Fruit fly (Drosophila melanogaster) whole organism, embryonic: ENCODE results near the gene Ugt305A1.

Experiments used
- B-H2 ChIP-seq: fragments of 200-800 bp; sonication (Bioruptor generic); optimal IDR thresholded peaks from 2 replicates; lab custom pipeline; 2018; ENCODE audit warnings: missing biosample characterization, mild to moderate bottlenecking, missing genetic modification characterization
- CG10321 ChIP-seq: fragments of 200-800 bp; sonication (Bioruptor generic); IDR thresholded peaks from 2 replicates; pipeline ENCODE4 v1.3.6; 2022; ENCODE audit warnings: missing biosample characterization, missing genetic modification characterization
- CG11695 ChIP-seq: fragments of 200-800 bp; sonication (Bioruptor generic); IDR thresholded peaks from 3 replicates; pipeline ENCODE4 v1.3.6; 2022; ENCODE audit warnings: missing biosample characterization, missing genetic modification characterization
- CG12659 ChIP-seq: fragments of 200-800 bp; sonication (Bioruptor generic); optimal IDR thresholded peaks from 3 replicates; lab custom pipeline; 2017; ENCODE audit warnings: mild to moderate bottlenecking, missing biosample characterization, missing genetic modification reagents, missing genetic modification characterization
- CG13624 ChIP-seq: fragments of 200-800 bp; sonication (Bioruptor generic); optimal IDR thresholded peaks from 2 replicates; lab custom pipeline; 2016; ENCODE audit warnings: missing biosample characterization, missing genetic modification characterization
- CG13775 ChIP-seq: fragments of 200-800 bp; sonication (Bioruptor generic); optimal IDR thresholded peaks from 3 replicates; lab custom pipeline; 2017; ENCODE audit warnings: missing biosample characterization, mild to moderate bottlenecking, missing genetic modification characterization
- CG14860 ChIP-seq: fragments of 200-800 bp; sonication (Bioruptor generic); IDR thresholded peaks from 3 replicates; pipeline ENCODE4 v1.3.6; 2022; ENCODE audit warnings: missing biosample characterization, missing genetic modification characterization; ENCODE audit not compliant: partially characterized antibody
- CG18262 ChIP-seq: fragments of 200-800 bp; optimal IDR thresholded peaks from 3 replicates; lab custom pipeline; 2019; ENCODE audit warnings: missing biosample characterization, mild to moderate bottlenecking, missing genetic modification characterization, moderate library complexity
- CG2120 ChIP-seq: fragments of 200-800 bp; sonication (Bioruptor generic); optimal IDR thresholded peaks from 3 replicates; lab custom pipeline; 2016; ENCODE audit warnings: missing biosample characterization, missing genetic modification characterization
- CG2129 ChIP-seq: fragments of 200-800 bp; sonication (Bioruptor generic); IDR thresholded peaks from 2 replicates; pipeline ENCODE4 v1.3.6; 2022; ENCODE audit warnings: missing biosample characterization, missing genetic modification characterization; ENCODE audit not compliant: partially characterized antibody
- CG2712 ChIP-seq: fragments of 200-800 bp; optimal IDR thresholded peaks from 3 replicates; lab custom pipeline; 2019; ENCODE audit warnings: missing biosample characterization, mild to moderate bottlenecking, missing genetic modification characterization, moderate library complexity
- CG6175 ChIP-seq: fragments of 200-800 bp; sonication (Bioruptor generic); IDR thresholded peaks from 3 replicates; pipeline ENCODE4 v1.3.6; 2022; ENCODE audit warnings: missing biosample characterization, missing genetic modification characterization
- CG6654 ChIP-seq: fragments of 200-800 bp; sonication (Bioruptor generic); optimal IDR thresholded peaks from 2 replicates; lab custom pipeline; 2017; ENCODE audit warnings: missing biosample characterization, mild to moderate bottlenecking, missing genetic modification characterization
- CG7786 ChIP-seq: fragments of 200-800 bp; sonication (Bioruptor generic); optimal IDR thresholded peaks from 2 replicates; lab custom pipeline; 2016; ENCODE audit warnings: missing biosample characterization, missing genetic modification characterization
- CG8388 ChIP-seq: fragments of 200-800 bp; sonication (Bioruptor generic); optimal IDR thresholded peaks from 2 replicates; lab custom pipeline; 2019; ENCODE audit warnings: missing biosample characterization, mild to moderate bottlenecking, missing genetic modification characterization, moderate library complexity
- CG8478 ChIP-seq: fragments of >200 bp; optimal IDR thresholded peaks from 2 replicates; lab custom pipeline; 2018
- CoRest ChIP-seq: fragments of 200-800 bp; sonication (Bioruptor generic); optimal IDR thresholded peaks from 3 replicates; lab custom pipeline; 2018; ENCODE audit warnings: missing biosample characterization, mild to moderate bottlenecking, missing genetic modification characterization, moderate library complexity
- Dip3 ChIP-seq: fragments of 200-800 bp; sonication (Bioruptor generic); optimal IDR thresholded peaks from 3 replicates; lab custom pipeline; 2016; ENCODE audit warnings: missing biosample characterization, missing genetic modification characterization
- Dp ChIP-seq: fragments of 200-800 bp; sonication (Bioruptor generic); optimal IDR thresholded peaks from 2 replicates; lab custom pipeline; 2018; ENCODE audit warnings: missing biosample characterization, mild to moderate bottlenecking, missing genetic modification characterization, moderate library complexity
- Eip74EF ChIP-seq, 2 experiments: fragments of 200-800 bp in 1 of 2; fragments of >200 bp in 1 of 2; sonication (Bioruptor generic) in 1 of 2; optimal IDR thresholded peaks; 2 replicates each; lab custom pipeline; 2017 to 2019; ENCODE audit warnings: missing biosample characterization in 2 of 2, missing genetic modification characterization in 2 of 2, mild to moderate bottlenecking in 1 of 2, moderate library complexity in 1 of 2
- Ets97D ChIP-seq: fragments of 200-800 bp; sonication (Bioruptor generic); optimal IDR thresholded peaks from 3 replicates; lab custom pipeline; 2016; ENCODE audit warnings: missing biosample characterization, missing genetic modification characterization
- HmgD ChIP-seq: fragments of 200-800 bp; sonication (Bioruptor generic); optimal IDR thresholded peaks from 3 replicates; lab custom pipeline; 2016; ENCODE audit warnings: missing biosample characterization, missing genetic modification characterization
- Hmx ChIP-seq: fragments of 200-800 bp; sonication (Bioruptor generic); optimal IDR thresholded peaks from 2 replicates; lab custom pipeline; 2016; ENCODE audit warnings: missing biosample characterization, missing genetic modification characterization
- Hr39 ChIP-seq: fragments of >200 bp; optimal IDR thresholded peaks from 2 replicates; lab custom pipeline; 2017
- Jarid2 ChIP-seq: fragments of 200-800 bp; sonication (Bioruptor generic); optimal IDR thresholded peaks from 3 replicates; lab custom pipeline; 2017; ENCODE audit warnings: mild to moderate bottlenecking, missing biosample characterization, missing genetic modification reagents, missing genetic modification characterization
- NfI ChIP-seq: fragments of 200-800 bp; sonication (Bioruptor generic); optimal IDR thresholded peaks from 3 replicates; lab custom pipeline; 2018; ENCODE audit warnings: missing biosample characterization, mild to moderate bottlenecking, missing genetic modification characterization, moderate library complexity
- Ptx1 ChIP-seq: fragments of 200-800 bp; sonication (Bioruptor generic); IDR thresholded peaks from 2 replicates; pipeline ENCODE4 v1.3.6; 2022; ENCODE audit warnings: missing biosample characterization, missing genetic modification characterization
- Ravus ChIP-seq: fragments of 200-800 bp; sonication (Bioruptor generic); IDR thresholded peaks from 2 replicates; pipeline ENCODE4 v1.3.6; 2022; ENCODE audit warnings: missing biosample characterization, missing genetic modification characterization
- Rfx ChIP-seq: fragments of 200-800 bp; sonication (Bioruptor generic); IDR thresholded peaks from 2 replicates; pipeline ENCODE4 v1.3.6; 2022; ENCODE audit warnings: missing biosample characterization, missing genetic modification characterization
- Side ChIP-seq: fragments of 200-800 bp; sonication (Bioruptor generic); optimal IDR thresholded peaks from 2 replicates; lab custom pipeline; 2016; ENCODE audit warnings: missing biosample characterization, missing genetic modification characterization
- YL-1 ChIP-seq: fragments of 200-800 bp; sonication (Bioruptor generic); optimal IDR thresholded peaks from 3 replicates; lab custom pipeline; 2017; ENCODE audit warnings: missing biosample characterization, mild to moderate bottlenecking, missing genetic modification characterization
- br ChIP-seq: fragments of >200 bp; optimal IDR thresholded peaks from 2 replicates; lab custom pipeline; 2017
- cad ChIP-seq: fragments of >200 bp; optimal IDR thresholded peaks from 2 replicates; lab custom pipeline; 2017; ENCODE audit warnings: missing biosample characterization, missing genetic modification characterization
- chn ChIP-seq: fragments of 200-800 bp; sonication (Bioruptor generic); optimal IDR thresholded peaks from 2 replicates; lab custom pipeline; 2016; ENCODE audit warnings: missing biosample characterization, missing genetic modification characterization
- crp ChIP-seq, 2 experiments: fragments of 200-800 bp; sonication (Bioruptor generic); optimal IDR thresholded peaks; 2 replicates in 1 of 2; 3 replicates in 1 of 2; lab custom pipeline; 2017; ENCODE audit warnings: missing biosample characterization in 2 of 2, missing genetic modification characterization in 2 of 2, mild to moderate bottlenecking in 1 of 2, moderate library complexity in 1 of 2
- en ChIP-seq: fragments of 200-800 bp; sonication (Bioruptor generic); optimal IDR thresholded peaks from 2 replicates; lab custom pipeline; 2016; ENCODE audit warnings: missing biosample characterization, missing genetic modification characterization
- eve ChIP-seq, 2 experiments: fragments of >200 bp; optimal IDR thresholded peaks; 2 replicates each; lab custom pipeline; 2017; ENCODE audit warnings: missing biosample characterization in 2 of 2, missing genetic modification characterization in 2 of 2
- exex ChIP-seq: fragments of 200-800 bp; sonication (Bioruptor generic); optimal IDR thresholded peaks from 4 replicates; lab custom pipeline; 2018; ENCODE audit warnings: missing biosample characterization, mild to moderate bottlenecking, missing genetic modification characterization, moderate library complexity
- ken ChIP-seq: fragments of 200-800 bp; sonication (Bioruptor generic); IDR thresholded peaks from 3 replicates; pipeline ENCODE4 v1.3.6; 2022; ENCODE audit warnings: missing biosample characterization, missing genetic modification characterization
- lab ChIP-seq: fragments of 200-800 bp; sonication (Bioruptor generic); optimal IDR thresholded peaks from 3 replicates; lab custom pipeline; 2017; ENCODE audit warnings: missing biosample characterization, missing genetic modification characterization, mild to moderate bottlenecking, moderate library complexity, missing genetic modification reagents
- nom ChIP-seq: fragments of 200-800 bp; sonication (Bioruptor generic); optimal IDR thresholded peaks from 2 replicates; lab custom pipeline; 2017; ENCODE audit warnings: missing biosample characterization, missing genetic modification characterization, mild to moderate bottlenecking, moderate library complexity, missing genetic modification reagents
- oc ChIP-seq: fragments of 200-800 bp; sonication (Bioruptor generic); optimal IDR thresholded peaks from 2 replicates; lab custom pipeline; 2018; ENCODE audit warnings: missing biosample characterization, mild to moderate bottlenecking, missing genetic modification characterization, moderate library complexity
- pfk ChIP-seq: fragments of 200-800 bp; sonication (Bioruptor generic); optimal IDR thresholded peaks from 2 replicates; lab custom pipeline; 2018; ENCODE audit warnings: missing biosample characterization, mild to moderate bottlenecking, missing genetic modification characterization, moderate library complexity
- pnt ChIP-seq: fragments of 200-800 bp; sonication (Bioruptor generic); optimal IDR thresholded peaks from 3 replicates; lab custom pipeline; 2016; ENCODE audit warnings: missing biosample characterization, missing genetic modification characterization
- row ChIP-seq: fragments of 200-800 bp; sonication (Bioruptor generic); IDR thresholded peaks from 3 replicates; pipeline ENCODE4 v1.3.6; 2022; ENCODE audit warnings: missing biosample characterization, missing genetic modification characterization
- sd ChIP-seq: fragments of 200-800 bp; sonication (Bioruptor generic); optimal IDR thresholded peaks from 3 replicates; lab custom pipeline; 2018; ENCODE audit warnings: missing biosample characterization, mild to moderate bottlenecking, missing genetic modification characterization, moderate library complexity
- trh ChIP-seq: fragments of 200-800 bp; sonication (Bioruptor generic); optimal IDR thresholded peaks from 2 replicates; lab custom pipeline; 2016; ENCODE audit warnings: missing biosample characterization, missing genetic modification characterization
- vvl ChIP-seq: fragments of 200-800 bp; sonication (Bioruptor generic); IDR thresholded peaks from 2 replicates; pipeline ENCODE4 v1.3.6; 2022; ENCODE audit warnings: missing biosample characterization, missing genetic modification characterization
- wor ChIP-seq: fragments of 200-800 bp; sonication (Bioruptor generic); IDR thresholded peaks from 2 replicates; pipeline ENCODE4 v1.3.6; 2022; ENCODE audit warnings: missing biosample characterization, missing genetic modification characterization
- z ChIP-seq: fragments of 200-800 bp; sonication (Bioruptor generic); IDR thresholded peaks from 3 replicates; pipeline ENCODE4 v1.3.6; 2022; ENCODE audit warnings: missing biosample characterization, missing genetic modification characterization

Ugt305A1 gene

dm6 chr3L:4025738-4026505 is 33.6 kb upstream of the Ugt305A1 start, which contains the start of gene CG11594 (continued):
- TF ChIP-seq en (GFP tag; lab: Kevin White, UChicago): no peak
- TF ChIP-seq Dip3: no peak
- peak; percentile 58 for TF ChIP-seq Rfx (GFP tag; lab: Robert Waterston, UW)
- TF ChIP-seq z (GFP tag; lab: Robert Waterston, UW): no peak
- TF ChIP-seq Jarid2 (GFP tag; lab: Kevin White, UChicago): peak; percentile 21
- TF ChIP-seq ken (GFP tag; lab: Robert Waterston, UW): 0 out of 3 replicates have a peak, but pooled peaks have one; percentile 27
- no peak for TF ChIP-seq nom (GFP tag; lab: Kevin White, UChicago)
- no peak for TF ChIP-seq Ptx1 (GFP tag; lab: Robert Waterston, UW)
- TF ChIP-seq sd (tag; lab: Kevin White, UChicago): no peak
- 0 out of 2 replicates have a peak, but pooled peaks have one; percentile 17 for TF ChIP-seq CG10321 (GFP tag; lab: Robert Waterston, UW)
- TF ChIP-seq CG8478 (lab: Kevin White, UChicago): no peak
- TF ChIP-seq B-H2 (GFP tag; lab: Kevin White, UChicago): peak; percentile 29
- no peak for TF ChIP-seq CoRest (tag; lab: Kevin White, UChicago)
- TF ChIP-seq CG6654 (GFP tag; lab: Kevin White, UChicago): no peak
- TF ChIP-seq trh: no peak
- no peak for TF ChIP-seq HmgD (GFP tag; lab: Kevin White, UChicago)
- TF ChIP-seq eve (GFP tag; optimal IDR thresholded peaks at IDR 0.05; lab: Kevin White, UChicago): no peak
- peak; percentile 32 for TF ChIP-seq CG12659 (GFP tag; lab: Kevin White, UChicago)
- TF ChIP-seq exex (tag; lab: Kevin White, UChicago): peak; percentile 95
- no peak; the same call in 2 of the 3 replicates for TF ChIP-seq row (GFP tag; lab: Robert Waterston, UW)
- no peak for TF ChIP-seq CG13624
- TF ChIP-seq CG2712 (tag; lab: Kevin White, UChicago): no peak
- TF ChIP-seq NfI: peak; percentile 12
- no peak for TF ChIP-seq CG14860
- TF ChIP-seq Dp (GFP tag; lab: Kevin White, UChicago): no peak
- no peak for TF ChIP-seq CG8388 (GFP tag; lab: Kevin White, UChicago)
- no peak for TF ChIP-seq Hr39 (lab: Kevin White, UChicago)
- no peak for TF ChIP-seq CG13775 (GFP tag; lab: Kevin White, UChicago)
- TF ChIP-seq CG2120 (GFP tag; lab: Kevin White, UChicago): peak; percentile 26
- TF ChIP-seq Ets97D (GFP tag; lab: Kevin White, UChicago): no peak
- TF ChIP-seq Ravus (GFP tag; lab: Robert Waterston, UW): no peak
- no peak for TF ChIP-seq wor (GFP tag; lab: Robert Waterston, UW)
- TF ChIP-seq chn: no peak
- no peak for TF ChIP-seq crp (GFP tag; optimal IDR thresholded peaks at IDR 0.05; lab: Kevin White, UChicago)
- TF ChIP-seq CG2129 (GFP tag; lab: Robert Waterston, UW): no peak
- TF ChIP-seq oc (tag; lab: Kevin White, UChicago): no peak
- TF ChIP-seq CG7786 (GFP tag; lab: Kevin White, UChicago): no peak
- TF ChIP-seq CG6175 (GFP tag; lab: Robert Waterston, UW): no peak; the same call in 2 of the 3 replicates
- TF ChIP-seq pnt: no peak
- TF ChIP-seq cad (GFP tag; lab: Kevin White, UChicago): no peak
- no peak for TF ChIP-seq br (lab: Kevin White, UChicago)
- TF ChIP-seq Hmx (GFP tag; lab: Kevin White, UChicago): no peak
- TF ChIP-seq vvl (GFP tag; lab: Robert Waterston, UW): peak; percentile 36
- peak in 1 of 2 experiments; percentile 54 for TF ChIP-seq Eip74EF (GFP tag; optimal IDR thresholded peaks at IDR 0.05; lab: Kevin White, UChicago)
- no peak for TF ChIP-seq CG18262 (tag; lab: Kevin White, UChicago)
- no peak for TF ChIP-seq Side
- TF ChIP-seq lab (GFP tag; lab: Kevin White, UChicago): peak; percentile 76
- TF ChIP-seq CG11695 (GFP tag; lab: Robert Waterston, UW): 0 out of 3 replicates have a peak, but pooled peaks have one; percentile 23
- no peak for TF ChIP-seq YL-1 (GFP tag; lab: Kevin White, UChicago)
- TF ChIP-seq pfk: no peak
